Fruit fly (Drosophila melanogaster): ENCODE data around the gene CG42526.

Gene CG42526

DNA sequence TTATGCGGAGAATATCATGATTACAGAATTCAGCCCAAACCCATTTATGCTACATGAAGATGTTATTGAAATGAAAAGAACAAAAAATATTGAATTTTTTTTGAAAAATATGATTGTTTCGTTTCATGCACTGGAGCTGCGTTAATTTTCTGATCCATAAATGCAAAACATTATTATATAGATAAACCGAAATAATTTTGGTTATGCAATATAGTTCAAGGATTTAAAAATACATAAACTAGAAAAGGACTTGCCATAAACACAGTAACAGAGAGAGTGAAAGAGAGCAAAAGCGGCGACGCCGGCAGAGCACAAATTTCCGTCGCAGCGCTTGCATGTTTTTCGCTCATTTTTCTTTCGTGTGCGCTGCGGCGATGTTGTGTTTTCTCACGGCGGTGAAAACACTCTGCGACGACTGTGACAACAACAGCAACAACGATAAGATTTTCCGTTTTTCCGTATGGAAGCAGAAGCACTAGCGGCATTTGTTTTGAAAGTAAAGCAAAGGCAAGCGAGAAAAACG lies 27.1 kb upstream of the CG42526 start (continued):
- TF ChIP-seq CG42726 (GFP tag; IDR thresholded peaks at IDR 0.05; ENCODE audit: partially characterized antibody) (no peak; the same call in 1 of the 2 replicates), CG12391 (tag; optimal IDR thresholded peaks at IDR 0.05) (peak; percentile 96), Dip3 (GFP tag; optimal IDR thresholded peaks at IDR 0.05) (peak; percentile 41), Tbp (GFP tag; optimal IDR thresholded peaks at IDR 0.05) (no peak), CG5953 (GFP tag; IDR thresholded peaks at IDR 0.05) (peak; percentile 51; the same call in 1 of the 2 replicates), CG30403 (GFP tag; optimal IDR thresholded peaks at IDR 0.05) (peak; percentile 93), Hey (tag; optimal IDR thresholded peaks at IDR 0.05) (no peak), Opbp (GFP tag; IDR thresholded peaks at IDR 0.05; ENCODE audit: partially characterized antibody) (peak; percentile 53; the same call in 2 of the 3 replicates), ATbp (GFP tag; optimal IDR thresholded peaks at IDR 0.05) (peak; percentile 90), pnt (GFP tag; optimal IDR thresholded peaks at IDR 0.05) (peak; percentile 64), CG3407 (GFP tag; optimal IDR thresholded peaks at IDR 0.05) (peak; percentile 87), Jarid2 (GFP tag; optimal IDR thresholded peaks at IDR 0.05) (peak; percentile 90), kni (GFP tag; optimal IDR thresholded peaks at IDR 0.05) (peak; percentile 31), Dref (GFP tag; IDR thresholded peaks at IDR 0.05) (no peak), Atf6 (GFP tag; IDR thresholded peaks at IDR 0.05) (peak; percentile 73; the same call in 1 of the 2 replicates), pho (GFP tag; optimal IDR thresholded peaks at IDR 0.05) (peak; percentile 81), NfI (GFP tag; optimal IDR thresholded peaks at IDR 0.05) (peak; percentile 81), CG9797 (GFP tag; optimal IDR thresholded peaks at IDR 0.05) (peak; percentile 4), CG6683 (GFP tag; optimal IDR thresholded peaks at IDR 0.05) (peak; percentile 84), Usf (GFP tag; optimal IDR thresholded peaks at IDR 0.05) (peak; percentile 47), kah (GFP tag; optimal IDR thresholded peaks at IDR 0.05) (peak; percentile 42), Stat92E (GFP tag; optimal IDR thresholded peaks at IDR 0.05) (peak in 1 of 3 experiments; percentile 95), otp (GFP tag; IDR thresholded peaks at IDR 0.05) (peak; percentile 66; the same call in 2 of the 3 replicates), CG13894 (tag; optimal IDR thresholded peaks at IDR 0.05) (peak; percentile 84), Hmr (GFP tag; optimal IDR thresholded peaks at IDR 0.05) (peak; percentile 92), gsb (GFP tag; IDR thresholded peaks at IDR 0.05) (no peak), Mrtf (GFP tag; IDR thresholded peaks at IDR 0.05) (peak; percentile 65; the same call in 1 of the 3 replicates), CG8281 (tag; optimal IDR thresholded peaks at IDR 0.05) (peak; percentile 74), Deaf1 (tag; optimal IDR thresholded peaks at IDR 0.05) (peak; percentile 74), CG8388 (GFP tag; optimal IDR thresholded peaks at IDR 0.05) (peak; percentile 94), ERR (GFP tag; optimal IDR thresholded peaks at IDR 0.05) (peak; percentile 67), H15 (GFP tag; IDR thresholded peaks at IDR 0.05) (peak; percentile 58; the same call in 1 of the 3 replicates), nerfin-1 (tag; optimal IDR thresholded peaks at IDR 0.05) (peak; percentile 86), tio (GFP tag; optimal IDR thresholded peaks at IDR 0.05) (peak; percentile 72), Adf1 (GFP tag; IDR thresholded peaks at IDR 0.05) (peak; percentile 83), dpn (GFP tag; optimal IDR thresholded peaks at IDR 0.05) (peak; percentile 73 to 77), CG3281 (GFP tag; optimal IDR thresholded peaks at IDR 0.05) (peak; percentile 89), fd96Cb (tag; optimal IDR thresholded peaks at IDR 0.05) (peak; percentile 90), ewg (GFP tag; optimal IDR thresholded peaks at IDR 0.05) (peak; percentile 69), CG17912 (GFP tag; optimal IDR thresholded peaks at IDR 0.05) (no peak), CG6813 (GFP tag; optimal IDR thresholded peaks at IDR 0.05) (peak; percentile 92), CG12769 (tag; optimal IDR thresholded peaks at IDR 0.05) (peak; percentile 52), lmd (GFP tag; IDR thresholded peaks at IDR 0.05) (peak; percentile 72), CG3726 (GFP tag; IDR thresholded peaks at IDR 0.05) (no peak), nau (GFP tag; optimal IDR thresholded peaks at IDR 0.05) (peak; percentile 89), sisA (GFP tag; IDR thresholded peaks at IDR 0.05) (peak; percentile 48; the same call in 1 of the 2 replicates), caup (GFP tag; optimal IDR thresholded peaks at IDR 0.05; ENCODE audit: severe bottlenecking) (peak; percentile 79), CG18764 (GFP tag; optimal IDR thresholded peaks at IDR 0.05) (peak; percentile 79)
